Worm (Caenorhabditis elegans): Measurements from ENCODE around the gene C05C8.8.

DNA sequence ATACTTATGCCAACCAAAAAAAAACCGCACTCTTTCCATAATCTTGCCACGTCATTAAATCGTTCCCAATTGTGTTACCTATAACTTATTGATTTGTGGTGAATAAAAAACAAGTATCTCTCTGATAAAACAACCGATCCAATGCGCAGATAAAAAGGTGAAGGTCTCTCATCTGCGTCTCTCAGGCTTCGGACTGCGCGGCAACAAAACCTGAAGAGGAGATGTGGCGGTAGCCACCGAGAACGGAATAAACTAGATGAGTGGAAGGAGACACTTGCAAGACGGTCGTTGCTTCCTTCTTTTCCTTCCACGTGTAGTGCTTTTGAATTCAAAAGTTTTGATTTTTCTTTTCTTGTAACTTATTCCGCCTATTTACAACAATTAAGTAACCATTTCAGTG, 30.0 kb downstream of the C05C8.8 start, which contains the start of gene fkb-3:
- TF ChIP-seq ama-1 (optimal IDR thresholded peaks at IDR 0.05) (no peak), sea-1 (GFP tag; conservative IDR thresholded peaks at IDR 0.05) (no peak), tbx-11 (GFP tag; IDR thresholded peaks at IDR 0.05) (no peak), flt-1 (GFP tag; IDR thresholded peaks at IDR 0.05) (no peak)

All from whole organism, early embryonic.